Fruit fly (Drosophila melanogaster) whole organism: ENCODE results near the gene RpL7A.

Experiments used
- CG8478 ChIP-seq: fragments of >200 bp; optimal IDR thresholded peaks from 2 replicates; lab custom pipeline; 2018; ENCODE audit warnings: inconsistent platforms
- Dll ChIP-seq: fragments of >200 bp; optimal IDR thresholded peaks from 2 replicates; lab custom pipeline; 2017
- EcR ChIP-seq, 2 experiments: fragments of >200 bp; optimal IDR thresholded peaks; 2 replicates each; lab custom pipeline; 2017; ENCODE audit warnings: missing biosample characterization in 2 of 2, missing genetic modification characterization in 2 of 2, missing genetic modification reagents in 2 of 2
- pan ChIP-seq: fragments of >200 bp; optimal IDR thresholded peaks from 2 replicates; lab custom pipeline; 2017
- psq ChIP-seq: fragments of >200 bp; optimal IDR thresholded peaks from 2 replicates; lab custom pipeline; 2017
- usp ChIP-seq: fragments of >200 bp; optimal IDR thresholded peaks from 2 replicates; lab custom pipeline; 2017; ENCODE audit warnings: missing biosample characterization, missing genetic modification characterization, mixed read lengths

RpL7A gene

DNA sequence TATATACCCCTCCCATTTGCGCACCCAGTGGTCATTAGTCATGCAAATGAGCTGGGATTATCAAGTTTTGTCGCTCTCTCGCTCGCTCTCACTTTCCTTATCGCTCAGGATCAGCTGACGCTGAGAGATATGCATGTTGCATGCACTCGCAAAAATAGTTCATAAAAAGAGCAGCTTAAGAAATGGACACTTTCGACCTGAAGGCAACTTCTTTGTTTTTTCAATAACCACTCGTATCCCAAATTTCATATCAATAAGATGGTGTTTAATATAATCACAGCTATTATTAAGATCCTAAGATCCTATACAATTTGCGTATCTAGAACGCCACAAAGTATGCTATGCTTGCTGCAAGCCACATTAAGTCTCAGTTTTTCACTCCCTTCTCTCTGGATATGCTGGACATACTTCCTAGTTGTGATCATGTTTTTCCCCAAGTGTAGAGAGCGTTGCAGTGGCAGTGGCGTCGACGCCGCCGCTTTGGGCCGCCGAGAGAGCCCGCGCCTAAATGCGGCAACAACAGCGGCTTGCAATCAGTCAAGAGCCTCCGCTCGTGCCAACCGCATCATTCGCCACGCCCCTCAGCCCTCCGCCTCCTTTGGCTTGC, 7.2 kb upstream of the RpL7A start, which contains the start of gene CG34417:
Gene CG34417 (plus strand): TSS at position 557 of the 607 bp plus-strand sequence.
- TF ChIP-seq psq (lab: Kevin White, UChicago) = no peak
- TF ChIP-seq CG8478 (lab: Kevin White, UChicago) = no peak
- TF ChIP-seq pan (lab: Kevin White, UChicago) = no peak
- no peak for TF ChIP-seq usp (GFP tag; lab: Kevin White, UChicago)
- TF ChIP-seq Dll (lab: Kevin White, UChicago) = no peak

DNA sequence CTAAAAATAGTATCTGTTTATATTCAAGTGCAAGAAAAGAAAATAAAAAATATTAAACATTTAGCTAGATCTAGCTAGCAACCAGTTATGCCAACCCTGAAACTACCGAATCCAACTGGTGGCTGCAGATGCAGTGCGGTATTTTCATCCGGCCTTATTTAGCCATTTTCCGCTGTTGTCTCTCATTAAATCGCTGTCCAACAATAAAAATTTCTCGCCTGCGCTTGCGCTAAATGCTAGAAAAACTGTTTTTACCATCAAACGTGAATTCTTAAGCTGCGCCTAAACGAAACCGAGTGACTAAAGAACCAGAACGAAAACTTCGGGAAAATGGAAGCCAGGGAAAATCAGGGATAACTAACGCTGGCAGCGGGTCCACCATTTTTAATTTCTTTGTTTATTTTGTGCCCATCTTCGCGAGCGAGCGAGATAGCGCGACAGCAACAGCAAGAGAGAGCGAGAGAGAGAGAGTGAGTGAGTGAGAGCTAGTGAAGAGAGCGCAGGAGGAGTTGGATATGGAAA, 749 bp upstream of the RpL7A start, which contains the start of gene dx:
Gene dx (plus strand): TSS at position 164 of the 522 bp plus-strand sequence.
- TF ChIP-seq EcR (GFP tag; optimal IDR thresholded peaks at IDR 0.05; lab: Kevin White, UChicago) (no peak), Dll (lab: Kevin White, UChicago) (peak; percentile 29), CG8478 (lab: Kevin White, UChicago) (peak; percentile 53)

DNA sequence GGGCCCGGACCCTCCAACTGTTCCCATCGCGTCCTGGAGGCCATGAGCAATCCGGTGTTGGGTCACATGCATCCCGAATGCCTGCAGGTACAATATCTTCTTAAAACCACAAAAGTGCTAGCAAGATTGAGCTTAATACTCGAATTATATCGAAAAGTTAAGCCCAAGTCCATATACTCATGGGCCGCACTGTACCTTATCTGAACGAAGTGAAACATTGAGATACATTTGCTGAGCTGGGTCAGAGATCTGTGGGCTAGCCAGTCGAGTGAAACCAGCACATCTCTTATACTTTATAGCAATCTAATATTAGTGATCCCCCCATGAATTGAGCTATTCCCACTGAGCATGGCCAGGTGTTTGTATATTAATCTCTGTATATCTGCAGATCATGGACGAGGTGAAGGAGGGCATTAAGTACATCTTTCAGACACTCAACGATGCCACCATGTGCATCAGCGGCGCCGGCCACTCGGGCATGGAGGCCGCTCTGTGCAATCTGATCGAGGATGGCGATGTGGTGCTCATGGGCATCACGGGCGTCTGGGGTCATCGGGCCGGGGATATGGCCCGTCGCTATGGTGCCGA, 3.9 kb downstream of the RpL7A start:
- TF ChIP-seq CG8478 (lab: Kevin White, UChicago) (no peak), EcR (GFP tag; optimal IDR thresholded peaks at IDR 0.05; lab: Kevin White, UChicago) (no peak), usp (GFP tag; lab: Kevin White, UChicago) (no peak), Dll (lab: Kevin White, UChicago) (no peak)

DNA sequence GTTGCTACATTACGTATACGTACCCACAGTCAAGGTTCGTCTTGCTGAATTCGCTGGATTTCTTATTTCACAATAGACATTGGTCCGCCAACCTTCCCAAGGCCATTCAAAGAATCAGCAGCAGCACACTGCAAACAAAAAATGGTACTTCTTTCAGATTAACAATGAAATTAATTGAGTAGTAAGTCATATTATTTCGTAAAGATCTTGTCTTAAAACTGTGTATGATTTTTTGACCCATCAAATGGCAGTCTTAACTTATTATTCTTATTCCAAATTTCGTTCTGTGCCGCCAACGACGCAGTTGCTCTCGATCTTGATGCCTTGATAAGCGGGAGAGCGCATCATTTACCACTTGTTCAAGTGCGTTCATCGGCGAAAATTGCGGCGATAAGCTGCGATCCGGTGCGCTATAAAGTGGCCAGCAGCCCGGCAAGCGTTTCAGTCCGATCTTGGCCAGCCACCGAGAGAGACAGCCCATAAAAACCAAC, 4.6 kb downstream of the RpL7A start, which contains the start of gene Agxt:
Gene Agxt (plus strand): TSS at position 441 of the 491 bp plus-strand sequence.
- TF ChIP-seq pan (lab: Kevin White, UChicago) (no peak), Dll (lab: Kevin White, UChicago) (no peak), usp (GFP tag; lab: Kevin White, UChicago) (no peak)

DNA sequence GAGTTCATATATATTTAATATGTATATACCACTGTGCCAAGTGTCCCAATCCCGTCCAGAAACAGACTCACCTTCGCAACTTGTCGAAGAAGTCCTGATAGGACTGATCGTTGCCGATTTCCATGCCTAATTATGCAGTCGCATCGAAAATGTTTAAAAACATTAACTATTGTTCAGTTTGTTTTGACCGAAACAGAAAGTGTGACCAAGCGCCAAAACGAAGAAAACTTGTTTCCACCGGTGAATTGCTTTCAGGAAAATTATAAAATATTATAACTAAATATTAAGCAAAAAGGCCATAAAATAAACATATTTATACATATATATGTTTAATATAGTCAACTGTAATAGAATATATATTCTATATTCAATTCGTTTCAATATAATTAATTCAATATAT, 5.5 kb downstream of the RpL7A start, which contains the start of gene CG3342:
Gene CG3342 (minus strand): TSS at position 209 of the 400 bp plus-strand sequence.
- TF ChIP-seq psq (lab: Kevin White, UChicago) = no peak

DNA sequence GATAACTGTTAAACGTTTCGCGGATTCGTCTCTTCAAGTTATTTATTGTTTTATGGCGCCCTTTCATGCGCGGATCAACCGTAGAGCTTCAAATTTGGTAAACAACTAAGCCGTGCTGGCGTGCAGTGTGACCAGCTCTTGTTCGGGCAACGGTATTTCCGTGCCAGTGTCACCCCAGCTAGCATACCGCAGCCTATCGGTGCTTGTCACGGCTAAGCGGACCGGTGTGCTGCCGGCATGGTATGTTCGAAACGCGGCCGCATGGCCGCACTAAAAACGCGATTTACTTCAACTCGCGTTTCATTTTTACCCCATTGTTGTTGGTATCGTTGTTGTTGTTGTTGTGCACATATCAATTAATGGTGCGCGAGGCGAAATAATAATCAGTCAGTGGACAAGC, 8.9 kb downstream of the RpL7A start, which contains the start of the genes CG42340 and CG3918:
Gene CG42340 (minus strand): TSS at position 107 of the 400 bp plus-strand sequence.
Gene CG3918 (plus strand): TSS at position 248 of the 400 bp plus-strand sequence.
- TF ChIP-seq psq (lab: Kevin White, UChicago) = no peak

DNA sequence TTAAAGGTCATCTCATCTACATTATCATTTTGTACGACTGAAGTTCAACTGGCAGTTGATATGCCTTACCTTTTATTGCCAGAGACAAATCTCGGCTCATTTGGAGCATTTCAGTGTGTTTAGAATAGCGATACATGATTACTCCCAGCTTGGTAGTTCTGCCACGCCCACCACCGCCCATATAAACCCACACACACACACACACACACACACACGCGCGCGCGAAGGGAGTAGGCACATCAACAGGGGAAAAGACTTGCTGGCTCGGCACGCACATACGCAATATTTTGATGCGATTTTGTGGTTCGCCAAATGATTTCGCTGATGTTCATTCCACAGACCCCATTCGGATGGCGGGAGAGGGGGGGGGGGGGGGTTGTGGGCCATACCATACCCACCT, 20.0 kb downstream of the RpL7A start:
- no peak for TF ChIP-seq CG8478 (lab: Kevin White, UChicago)
- no peak for TF ChIP-seq usp (GFP tag; lab: Kevin White, UChicago)
- no peak for TF ChIP-seq pan (lab: Kevin White, UChicago)
- no peak for TF ChIP-seq Dll (lab: Kevin White, UChicago)
- TF ChIP-seq psq (lab: Kevin White, UChicago) = no peak
- no peak for TF ChIP-seq EcR (GFP tag; optimal IDR thresholded peaks at IDR 0.05; lab: Kevin White, UChicago)
